Fruit fly (Drosophila melanogaster) whole organism, embryonic: ENCODE measurements around the gene GlyRS.

Experiments used
- Abd-B ChIP-seq: fragments of 200-800 bp; sonication (Bioruptor generic); optimal IDR thresholded peaks from 2 replicates; lab custom pipeline; 2018; ENCODE audit warnings: missing biosample characterization, mild to moderate bottlenecking, missing genetic modification characterization, moderate library complexity
- Adf1 ChIP-seq: fragments of 200-800 bp; sonication (Bioruptor generic); IDR thresholded peaks from 2 replicates; pipeline ENCODE4 v1.3.6; 2022; ENCODE audit warnings: missing biosample characterization, missing genetic modification characterization
- Atf6 ChIP-seq: fragments of 200-800 bp; sonication (Bioruptor generic); IDR thresholded peaks from 2 replicates; pipeline ENCODE4 v1.3.6; 2022; ENCODE audit warnings: missing biosample characterization, missing genetic modification characterization
- C15 ChIP-seq: fragments of 200-800 bp; sonication (Bioruptor generic); IDR thresholded peaks from 3 replicates; pipeline ENCODE4 v1.3.6; 2022; ENCODE audit warnings: missing biosample characterization, missing genetic modification characterization
- CG11504 ChIP-seq: fragments of 200-800 bp; sonication (Bioruptor generic); optimal IDR thresholded peaks from 3 replicates; lab custom pipeline; 2019; ENCODE audit warnings: missing biosample characterization, mild to moderate bottlenecking, missing genetic modification characterization, moderate library complexity
- CG12391 ChIP-seq: fragments of 200-800 bp; sonication (Bioruptor generic); optimal IDR thresholded peaks from 3 replicates; lab custom pipeline; 2018; ENCODE audit warnings: missing biosample characterization, mild to moderate bottlenecking, missing genetic modification characterization, moderate library complexity
- CG12942 ChIP-seq: fragments of 200-800 bp; sonication (Bioruptor generic); optimal IDR thresholded peaks from 3 replicates; lab custom pipeline; 2016; ENCODE audit warnings: missing biosample characterization, missing genetic modification characterization
- CG13894 ChIP-seq: fragments of 200-800 bp; sonication (Bioruptor generic); optimal IDR thresholded peaks from 3 replicates; lab custom pipeline; 2018; ENCODE audit warnings: missing biosample characterization, mild to moderate bottlenecking, missing genetic modification characterization, moderate library complexity
- CG14667 ChIP-seq: fragments of 200-800 bp; sonication (Bioruptor generic); IDR thresholded peaks from 2 replicates; pipeline ENCODE4 v1.3.6; 2022; ENCODE audit warnings: missing biosample characterization, missing genetic modification characterization
- CG16813 ChIP-seq: fragments of 200-800 bp; sonication (Bioruptor generic); IDR thresholded peaks from 3 replicates; pipeline ENCODE4 v1.3.6; 2022; ENCODE audit warnings: missing biosample characterization, missing genetic modification characterization; ENCODE audit not compliant: partially characterized antibody
- CG34422 ChIP-seq: fragments of 200-800 bp; sonication (Bioruptor generic); IDR thresholded peaks from 3 replicates; pipeline ENCODE4 v1.3.6; 2022; ENCODE audit warnings: missing biosample characterization, missing genetic modification characterization
- CG8089 ChIP-seq: fragments of 200-800 bp; sonication (Bioruptor generic); optimal IDR thresholded peaks from 3 replicates; lab custom pipeline; 2016; ENCODE audit warnings: missing biosample characterization, missing genetic modification characterization
- CG9609 ChIP-seq: fragments of 200-800 bp; sonication (Bioruptor generic); optimal IDR thresholded peaks from 3 replicates; lab custom pipeline; 2016; ENCODE audit warnings: missing biosample characterization, missing genetic modification characterization
- CG9876 ChIP-seq: fragments of 200-800 bp; sonication (Bioruptor generic); optimal IDR thresholded peaks from 2 replicates; lab custom pipeline; 2016; ENCODE audit warnings: missing biosample characterization, missing genetic modification characterization
- CkIIα-i1 ChIP-seq: fragments of 200-800 bp; sonication (Bioruptor generic); IDR thresholded peaks from 2 replicates; pipeline ENCODE4 v1.3.6; 2022; ENCODE audit warnings: missing biosample characterization, missing genetic modification characterization
- CrebB ChIP-seq: fragments of 200-800 bp; sonication (Bioruptor generic); optimal IDR thresholded peaks from 3 replicates; lab custom pipeline; 2018; ENCODE audit warnings: missing biosample characterization, mild to moderate bottlenecking, missing genetic modification characterization
- Dek ChIP-seq: fragments of 200-800 bp; sonication (Bioruptor generic); optimal IDR thresholded peaks from 3 replicates; lab custom pipeline; 2019; ENCODE audit warnings: missing biosample characterization, mild to moderate bottlenecking, missing genetic modification characterization, moderate library complexity
- HLHmδ ChIP-seq: fragments of 200-800 bp; sonication (Bioruptor generic); optimal IDR thresholded peaks from 2 replicates; lab custom pipeline; 2018; ENCODE audit warnings: missing biosample characterization, mild to moderate bottlenecking, missing genetic modification characterization, moderate library complexity
- Hey ChIP-seq: fragments of 200-800 bp; sonication (Bioruptor generic); optimal IDR thresholded peaks from 3 replicates; lab custom pipeline; 2018; ENCODE audit warnings: missing biosample characterization, mild to moderate bottlenecking, missing genetic modification characterization
- MBD-R2 ChIP-seq: fragments of 200-800 bp; sonication (Bioruptor generic); IDR thresholded peaks from 2 replicates; pipeline ENCODE4 v1.3.6; 2022; ENCODE audit warnings: missing biosample characterization, missing genetic modification characterization
- Med ChIP-seq: fragments of 200-800 bp; sonication (Bioruptor generic); peaks from one replicate; lab custom pipeline; 2016; ENCODE audit warnings: missing biosample characterization, missing genetic modification characterization, mild to moderate bottlenecking, inconsistent platforms, moderate library complexity
- Nf-YA ChIP-seq: fragments of 200-800 bp; sonication (Bioruptor generic); IDR thresholded peaks from 2 replicates; pipeline ENCODE4 v1.3.6; 2022; ENCODE audit warnings: missing biosample characterization, missing genetic modification characterization
- Rfx ChIP-seq: fragments of 200-800 bp; sonication (Bioruptor generic); IDR thresholded peaks from 2 replicates; pipeline ENCODE4 v1.3.6; 2022; ENCODE audit warnings: missing biosample characterization, missing genetic modification characterization
- Rx ChIP-seq: fragments of 200-800 bp; sonication (Bioruptor generic); IDR thresholded peaks from 2 replicates; pipeline ENCODE4 v1.3.6; 2022; ENCODE audit warnings: missing biosample characterization, missing genetic modification characterization
- Sin3A ChIP-seq: fragments of >200 bp; optimal IDR thresholded peaks from 2 replicates; lab custom pipeline; 2018
- Six4 ChIP-seq: fragments of 200-800 bp; sonication (Bioruptor generic); optimal IDR thresholded peaks from 2 replicates; lab custom pipeline; 2016; ENCODE audit warnings: missing biosample characterization, missing genetic modification characterization
- Trl ChIP-seq, 3 experiments: fragments of >200 bp in 2 of 3; fragments of 200-800 bp in 1 of 3; sonication (Bioruptor generic) in 1 of 3; optimal IDR thresholded peaks; 2 replicates in 1 of 3; 3 replicates in 2 of 3; lab custom pipeline; 2016 to 2017; ENCODE audit warnings: missing biosample characterization in 1 of 3, missing genetic modification characterization in 1 of 3
- al ChIP-seq: fragments of 200-800 bp; sonication (Bioruptor generic); IDR thresholded peaks from 2 replicates; pipeline ENCODE4 v1.3.6; 2022; ENCODE audit warnings: missing biosample characterization, missing genetic modification characterization
- chm ChIP-seq: fragments of 200-800 bp; sonication (Bioruptor generic); IDR thresholded peaks from 2 replicates; pipeline ENCODE4 v1.3.6; 2022; ENCODE audit warnings: missing biosample characterization, missing genetic modification characterization
- ci ChIP-seq: fragments of 200-800 bp; sonication (Bioruptor generic); IDR thresholded peaks from 3 replicates; pipeline ENCODE4 v1.3.6; 2022; ENCODE audit warnings: missing biosample characterization, missing genetic modification characterization
- crc ChIP-seq: fragments of 200-800 bp; sonication (Bioruptor generic); optimal IDR thresholded peaks from 2 replicates; lab custom pipeline; 2016; ENCODE audit warnings: missing biosample characterization, missing genetic modification characterization
- crol ChIP-seq: fragments of 200-800 bp; sonication (Bioruptor generic); IDR thresholded peaks from 2 replicates; pipeline ENCODE4 v1.3.6; 2022; ENCODE audit warnings: missing biosample characterization, missing genetic modification characterization
- danr ChIP-seq: fragments of 200-800 bp; sonication (Bioruptor generic); IDR thresholded peaks from 2 replicates; pipeline ENCODE4 v1.3.6; 2022; ENCODE audit warnings: missing biosample characterization, missing genetic modification characterization
- dpn ChIP-seq, 2 experiments: fragments of 200-800 bp; sonication (Bioruptor generic); optimal IDR thresholded peaks; 3 replicates each; lab custom pipeline; 2016; ENCODE audit warnings: missing biosample characterization in 2 of 2, missing genetic modification characterization in 2 of 2
- fd96Cb ChIP-seq: fragments of 200-800 bp; sonication (Bioruptor generic); optimal IDR thresholded peaks from 2 replicates; lab custom pipeline; 2018; ENCODE audit warnings: missing biosample characterization, mild to moderate bottlenecking, missing genetic modification characterization, moderate library complexity
- inv ChIP-seq: fragments of 200-800 bp; sonication (Bioruptor generic); IDR thresholded peaks from 2 replicates; pipeline ENCODE4 v1.3.6; 2022; ENCODE audit warnings: missing biosample characterization, missing genetic modification characterization; ENCODE audit not compliant: partially characterized antibody
- jigr1 ChIP-seq: fragments of 200-800 bp; sonication (Bioruptor generic); IDR thresholded peaks from 3 replicates; pipeline ENCODE4 v1.3.6; 2022; ENCODE audit warnings: missing biosample characterization, missing genetic modification characterization
- lbe ChIP-seq: fragments of 200-800 bp; sonication (Bioruptor generic); optimal IDR thresholded peaks from 2 replicates; lab custom pipeline; 2016; ENCODE audit warnings: missing biosample characterization, mild to moderate bottlenecking, missing genetic modification characterization
- oc ChIP-seq: fragments of 200-800 bp; sonication (Bioruptor generic); optimal IDR thresholded peaks from 2 replicates; lab custom pipeline; 2018; ENCODE audit warnings: missing biosample characterization, mild to moderate bottlenecking, missing genetic modification characterization, moderate library complexity
- prd ChIP-seq, 3 experiments: fragments of >200 bp in 2 of 3; fragments of 200-800 bp in 1 of 3; sonication (Bioruptor generic) in 1 of 3; optimal IDR thresholded peaks in 2 of 3; IDR thresholded peaks in 1 of 3; 2 replicates in 2 of 3; 3 replicates in 1 of 3; pipeline versions ENCODE4 v1.3.6 to Lab custom; 2017 to 2022; ENCODE audit warnings: missing biosample characterization in 1 of 3, missing genetic modification characterization in 1 of 3
- pzg ChIP-seq: fragments of 200-800 bp; sonication (Bioruptor generic); optimal IDR thresholded peaks from 3 replicates; lab custom pipeline; 2018; ENCODE audit warnings: missing biosample characterization, mild to moderate bottlenecking, missing genetic modification characterization, moderate library complexity
- scrt ChIP-seq: fragments of 200-800 bp; sonication (Bioruptor generic); optimal IDR thresholded peaks from 2 replicates; lab custom pipeline; 2018; ENCODE audit warnings: missing biosample characterization, mild to moderate bottlenecking, missing genetic modification characterization, moderate library complexity
- sr ChIP-seq: fragments of 200-800 bp; sonication (Bioruptor generic); IDR thresholded peaks from 3 replicates; pipeline ENCODE4 v1.3.6; 2022; ENCODE audit warnings: missing biosample characterization, missing genetic modification characterization
- toy ChIP-seq: fragments of 200-800 bp; sonication (Bioruptor generic); IDR thresholded peaks from 2 replicates; pipeline ENCODE4 v1.3.6; 2022; ENCODE audit warnings: missing biosample characterization, missing genetic modification characterization
- unpg ChIP-seq: fragments of 200-800 bp; sonication (Bioruptor generic); optimal IDR thresholded peaks from 3 replicates; lab custom pipeline; 2018; ENCODE audit warnings: missing biosample characterization, mild to moderate bottlenecking, missing genetic modification characterization, moderate library complexity

The GlyRS gene

DNA sequence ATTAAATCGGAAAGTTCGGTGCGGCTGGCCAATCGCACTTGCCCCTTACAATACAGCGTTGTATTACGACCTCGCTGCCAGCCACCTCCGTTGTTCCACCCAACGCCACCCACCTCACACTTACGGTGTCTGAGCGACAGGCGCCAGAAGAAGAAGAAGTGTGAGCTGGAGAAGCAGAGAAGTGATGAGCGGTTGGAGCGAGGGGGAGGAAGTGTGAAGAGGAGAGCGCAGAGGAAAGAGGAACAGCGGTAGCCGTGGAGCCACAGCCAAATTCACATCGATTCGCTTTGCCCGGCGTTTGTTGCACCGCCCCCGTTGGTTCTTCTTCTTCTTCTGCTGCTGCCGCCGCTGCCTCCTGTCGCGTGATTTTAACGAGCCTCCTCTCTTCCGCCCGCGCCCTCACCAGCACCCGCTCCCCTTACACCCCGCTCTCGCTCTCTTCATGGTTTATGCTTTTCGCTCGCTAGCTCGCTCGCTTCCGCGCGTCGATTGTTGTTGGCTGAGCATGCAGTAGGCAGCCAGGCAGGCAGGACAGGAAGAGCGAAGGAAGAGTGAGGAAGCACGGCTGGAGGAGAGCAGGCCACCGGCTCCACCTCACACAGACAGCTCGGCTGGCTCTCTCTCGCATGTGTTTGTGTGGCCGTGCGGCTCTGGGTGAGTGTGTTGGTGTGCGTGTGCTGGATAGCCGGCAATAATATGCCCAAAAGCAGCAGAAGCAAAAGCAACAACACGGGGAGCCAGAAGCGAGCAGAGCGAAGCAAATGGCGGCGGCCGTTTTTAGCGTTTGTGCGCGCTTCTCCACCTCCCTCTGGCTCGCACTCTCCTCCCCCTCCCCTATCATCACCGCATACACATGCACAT lies 9.3 kb downstream of the GlyRS start (continued):
- TF ChIP-seq Abd-B (GFP tag; lab: Kevin White, UChicago) (peak; percentile 55), C15 (GFP tag; lab: Robert Waterston, UW) (no peak), Trl (optimal IDR thresholded peaks at IDR 0.05; lab: Kevin White, UChicago) (peak; percentile 70 to 81), Trl (GFP tag; optimal IDR thresholded peaks at IDR 0.05; lab: Kevin White, UChicago) (no peak), Adf1 (GFP tag; lab: Robert Waterston, UW) (peak; percentile 80; the same call in 1 of the 2 replicates), Med (GFP tag; lab: Kevin White, UChicago) (peak; percentile 93), CG8089 (GFP tag; lab: Kevin White, UChicago) (no peak), Rx (GFP tag; lab: Robert Waterston, UW) (0 out of 2 replicates have a peak, but pooled peaks have one; percentile 3), prd (optimal IDR thresholded peaks at IDR 0.05; lab: Kevin White, UChicago) (no peak), prd (GFP tag; IDR thresholded peaks at IDR 0.05; lab: Robert Waterston, UW) (no peak), Sin3A (lab: Kevin White, UChicago) (no peak), HLHmδ (GFP tag; lab: Kevin White, UChicago) (no peak), crol (GFP tag; lab: Robert Waterston, UW) (peak; percentile 99), fd96Cb (tag; lab: Kevin White, UChicago) (no peak), CG9876 (GFP tag; lab: Kevin White, UChicago) (peak; percentile 12), inv (GFP tag; lab: Robert Waterston, UW) (no peak)

dm6 chr3L:15104849-15105555 lies 10.1 kb downstream of the GlyRS start:
- TF ChIP-seq Sin3A (lab: Kevin White, UChicago) (no peak), crc (GFP tag; lab: Kevin White, UChicago) (peak; percentile 16), al (GFP tag; lab: Robert Waterston, UW) (peak; percentile 38; the same call in 1 of the 2 replicates), oc (tag; lab: Kevin White, UChicago) (no peak), CG9609 (GFP tag; lab: Kevin White, UChicago) (peak; percentile 51), CkIIα-i1 (no peak), dpn (GFP tag; optimal IDR thresholded peaks at IDR 0.05; lab: Kevin White, UChicago) (peak; percentile 57 to 78), CG14667 (no peak; the same call in 1 of the 2 replicates), Rx (GFP tag; lab: Robert Waterston, UW) (0 out of 2 replicates have a peak, but pooled peaks have one; percentile 44), CrebB (tag; lab: Kevin White, UChicago) (no peak), CG13894 (tag; lab: Kevin White, UChicago) (no peak), Nf-YA (GFP tag; lab: Robert Waterston, UW) (no peak), chm (GFP tag; lab: Robert Waterston, UW) (no peak), Rfx (GFP tag; lab: Robert Waterston, UW) (peak; percentile 65), Dek (tag; lab: Kevin White, UChicago) (no peak), lbe (GFP tag; lab: Kevin White, UChicago) (peak; percentile 59), unpg (peak; percentile 47), Hey (tag; lab: Kevin White, UChicago) (no peak), sr (GFP tag; lab: Robert Waterston, UW) (no peak), Atf6 (GFP tag; lab: Robert Waterston, UW) (peak; percentile 53; the same call in 1 of the 2 replicates), CG16813 (GFP tag; lab: Robert Waterston, UW) (no peak), CG12391 (tag; lab: Kevin White, UChicago) (peak; percentile 62), jigr1 (peak; percentile 49; the same call in 1 of the 3 replicates), ci (no peak), toy (GFP tag; lab: Robert Waterston, UW) (no peak), scrt (GFP tag; lab: Kevin White, UChicago) (peak; percentile 43), danr (peak; percentile 49; the same call in 1 of the 2 replicates), CG11504 (tag; lab: Kevin White, UChicago) (peak; percentile 72), CG34422 (GFP tag; lab: Robert Waterston, UW) (no peak; the same call in 2 of the 3 replicates), pzg (GFP tag; lab: Kevin White, UChicago) (no peak), Six4 (GFP tag; lab: Kevin White, UChicago) (no peak), MBD-R2 (GFP tag; lab: Robert Waterston, UW) (peak; percentile 34; the same call in 1 of the 2 replicates), CG12942 (GFP tag; lab: Kevin White, UChicago) (peak; percentile 41)
